Worm (Caenorhabditis elegans) whole organism, L4 larva: ENCODE data around the gene hpr-9.

Experiments used
- D1046.2 ChIP-seq: fragments of 200-800 bp; sonication (Bioruptor generic); IDR thresholded peaks from 2 replicates; pipeline ENCODE4 v1.3.6; 2022; ENCODE audit warnings: missing genetic modification characterization, missing compliant biosample characterization
- F26F4.8 ChIP-seq: fragments of 200-800 bp; sonication (Bioruptor generic); conservative IDR thresholded peaks from 2 replicates; pipeline ENCODE4 v1.3.6; 2022; ENCODE audit warnings: missing genetic modification characterization, missing compliant biosample characterization
- F37D6.2 ChIP-seq: sonication (generic microtip); optimal IDR thresholded peaks from 2 replicates; lab custom pipeline; 2016; ENCODE audit warnings: mild to moderate bottlenecking, missing genetic modification characterization, missing compliant biosample characterization
- T26A8.4 ChIP-seq: fragments of 200-800 bp; sonication (Bioruptor generic); IDR thresholded peaks from 2 replicates; pipeline ENCODE4 v1.3.6; 2022; ENCODE audit warnings: missing genetic modification characterization, missing compliant biosample characterization
- Y105C5A.15 ChIP-seq: fragments of 200-800 bp; sonication (Bioruptor generic); IDR thresholded peaks from 2 replicates; pipeline ENCODE4 v1.3.6; 2022; ENCODE audit warnings: missing genetic modification characterization, missing compliant biosample characterization
- Y5F2A.4 ChIP-seq: fragments of 200-800 bp; sonication (Bioruptor generic); optimal IDR thresholded peaks from 2 replicates; lab custom pipeline; 2018; ENCODE audit warnings: mild to moderate bottlenecking, missing genetic modification characterization, missing compliant biosample characterization
- ZK337.2 ChIP-seq: fragments of 200-800 bp; sonication (Bioruptor generic); IDR thresholded peaks from 2 replicates; pipeline ENCODE4 v1.3.6; 2022; ENCODE audit warnings: missing genetic modification reagents, missing genetic modification characterization, missing compliant biosample characterization
- aha-1 ChIP-seq: fragments of 150-350 bp; peaks from one replicate; lab custom pipeline; 2014; ENCODE audit warnings: missing biosample characterization, missing genetic modification characterization
- ctbp-1 ChIP-seq: fragments of 200-800 bp; sonication (Bioruptor generic); IDR thresholded peaks from 2 replicates; pipeline ENCODE4 v1.3.6; 2022; ENCODE audit warnings: missing genetic modification reagents, missing genetic modification characterization, missing compliant biosample characterization
- daf-16 ChIP-seq, 3 experiments: sonication (generic microtip); optimal IDR thresholded peaks; 2 replicates each; lab custom pipeline; 2016 to 2017; ENCODE audit warnings: missing genetic modification characterization in 3 of 3, missing genetic modification reagents in 3 of 3, mild to moderate bottlenecking in 2 of 3, missing compliant biosample characterization in 2 of 3, missing biosample characterization in 1 of 3, moderate library complexity in 1 of 3
- daf-19 ChIP-seq: fragments of 200-800 bp; sonication (Bioruptor generic); conservative IDR thresholded peaks from 2 replicates; pipeline ENCODE4 v1.3.6; 2022; ENCODE audit warnings: missing genetic modification characterization, missing compliant biosample characterization
- dmd-6 ChIP-seq: fragments of 200-800 bp; sonication (Bioruptor generic); IDR thresholded peaks from 2 replicates; pipeline ENCODE4 v1.3.6; 2022; ENCODE audit warnings: missing genetic modification reagents, missing genetic modification characterization, missing compliant biosample characterization
- dmd-8 ChIP-seq: fragments of 200-800 bp; sonication (Bioruptor generic); IDR thresholded peaks from 2 replicates; pipeline ENCODE4 v1.3.6; 2022; ENCODE audit warnings: missing genetic modification characterization, missing compliant biosample characterization
- dpl-1 ChIP-seq: fragments of 150-350 bp; optimal IDR thresholded peaks from 2 replicates; lab custom pipeline; 2014; ENCODE audit warnings: missing biosample characterization, missing genetic modification reagents, missing genetic modification characterization
- duxl-1 ChIP-seq: sonication (generic microtip); optimal IDR thresholded peaks from 2 replicates; lab custom pipeline; 2016; ENCODE audit warnings: mild to moderate bottlenecking, missing genetic modification characterization, moderate library complexity, missing compliant biosample characterization; ENCODE audit not compliant: poor library complexity
- dve-1 ChIP-seq: sonication (generic microtip); optimal IDR thresholded peaks from 2 replicates; lab custom pipeline; 2017; ENCODE audit warnings: antibody characterized with exemption, mild to moderate bottlenecking, missing genetic modification characterization, missing compliant biosample characterization; ENCODE audit not compliant: insufficient read depth
- egl-27 ChIP-seq: sonication (generic microtip); optimal IDR thresholded peaks from 3 replicates; lab custom pipeline; 2017; ENCODE audit warnings: missing biosample characterization, missing genetic modification reagents, missing genetic modification characterization
- egl-43 ChIP-seq: fragments of 200-800 bp; sonication (Bioruptor generic); IDR thresholded peaks from 2 replicates; pipeline ENCODE4 v1.3.6; 2022; ENCODE audit warnings: missing genetic modification reagents, missing genetic modification characterization, missing compliant biosample characterization
- fkh-10 ChIP-seq: fragments of 150-350 bp; optimal IDR thresholded peaks from 2 replicates; lab custom pipeline; 2014; ENCODE audit warnings: missing biosample characterization, missing genetic modification reagents, missing genetic modification characterization
- hif-1 ChIP-seq, 2 experiments: sonication (generic microtip); optimal IDR thresholded peaks; 2 replicates each; lab custom pipeline; 2016 to 2017; ENCODE audit warnings: missing compliant biosample characterization in 2 of 2, missing genetic modification characterization in 2 of 2, missing genetic modification reagents in 2 of 2, missing genotype in 2 of 2, mild to moderate bottlenecking in 1 of 2
- hlh-11 ChIP-seq: fragments of 200-800 bp; sonication (Bioruptor generic); optimal IDR thresholded peaks from 2 replicates; lab custom pipeline; 2018; ENCODE audit warnings: mild to moderate bottlenecking, missing genetic modification characterization, missing compliant biosample characterization
- jun-1 ChIP-seq: fragments of 150-350 bp; optimal IDR thresholded peaks from 2 replicates; lab custom pipeline; 2014; ENCODE audit warnings: missing biosample characterization, missing genetic modification reagents, missing genetic modification characterization
- lsy-2 ChIP-seq, 2 experiments: fragments of 150-350 bp in 1 of 2; sonication (generic microtip) in 1 of 2; optimal IDR thresholded peaks; 2 replicates each; lab custom pipeline; 2014 to 2017; ENCODE audit warnings: missing biosample characterization in 2 of 2, missing genetic modification characterization in 2 of 2
- mdt-29 ChIP-seq: fragments of 200-800 bp; sonication (Bioruptor generic); IDR thresholded peaks from 2 replicates; pipeline ENCODE4 v1.3.6; 2022; ENCODE audit warnings: missing genetic modification reagents, missing genetic modification characterization, missing compliant biosample characterization
- nhr-25 ChIP-seq: sonication (generic microtip); optimal IDR thresholded peaks from 2 replicates; lab custom pipeline; 2017; ENCODE audit warnings: missing genetic modification characterization, mild to moderate bottlenecking, missing compliant biosample characterization, antibody characterized with exemption, moderate library complexity, borderline replicate concordance; ENCODE audit not compliant: insufficient read depth
- nhr-48 ChIP-seq: sonication (generic microtip); optimal IDR thresholded peaks from 2 replicates; lab custom pipeline; 2016; ENCODE audit warnings: mild to moderate bottlenecking, missing genetic modification characterization, missing compliant biosample characterization
- nhr-76 ChIP-seq: fragments of 150-350 bp; optimal IDR thresholded peaks from 2 replicates; lab custom pipeline; 2014; ENCODE audit warnings: missing biosample characterization, missing genetic modification characterization
- php-3 ChIP-seq: fragments of 200-800 bp; sonication (Bioruptor generic); IDR thresholded peaks from 2 replicates; pipeline ENCODE4 v1.3.6; 2022; ENCODE audit warnings: missing genetic modification reagents, missing genetic modification characterization, missing compliant biosample characterization
- rbr-2 ChIP-seq: sonication (generic microtip); optimal IDR thresholded peaks from 2 replicates; lab custom pipeline; 2016; ENCODE audit warnings: missing genotype, missing genetic modification characterization, missing compliant biosample characterization
- snpc-4 ChIP-seq: fragments of 150-350 bp; optimal IDR thresholded peaks from 2 replicates; lab custom pipeline; 2014; ENCODE audit warnings: missing biosample characterization, missing genetic modification characterization
- spr-1 ChIP-seq: sonication (generic microtip); optimal IDR thresholded peaks from 2 replicates; lab custom pipeline; 2016; ENCODE audit warnings: mild to moderate bottlenecking, missing genetic modification characterization, missing compliant biosample characterization
- tag-97 ChIP-seq: fragments of 200-800 bp; sonication (Bioruptor generic); IDR thresholded peaks from 2 replicates; pipeline ENCODE4 v1.3.6; 2022; ENCODE audit warnings: missing genetic modification characterization, missing compliant biosample characterization
- unc-39 ChIP-seq: sonication (generic microtip); optimal IDR thresholded peaks from 2 replicates; lab custom pipeline; 2017; ENCODE audit warnings: missing biosample characterization, missing genetic modification characterization
- unc-62 ChIP-seq, 3 experiments: fragments of 150-350 bp in 1 of 3; sonication (generic microtip); optimal IDR thresholded peaks in 2 of 3; peaks in 1 of 3; 1 replicate in 1 of 3; 2 replicates in 2 of 3; lab custom pipeline; 2014 to 2017; ENCODE audit warnings: missing biosample characterization in 3 of 3, missing genetic modification characterization in 3 of 3, missing genetic modification reagents in 3 of 3, missing genotype in 1 of 3
- vab-7 ChIP-seq: fragments of 200-800 bp; sonication (Bioruptor generic); IDR thresholded peaks from 2 replicates; pipeline ENCODE4 v1.3.6; 2022; ENCODE audit warnings: missing genetic modification reagents, missing genetic modification characterization, missing compliant biosample characterization
- ztf-7 ChIP-seq: fragments of 150-350 bp; optimal IDR thresholded peaks from 2 replicates; lab custom pipeline; 2014; ENCODE audit warnings: missing biosample characterization, missing genetic modification characterization

Gene hpr-9

DNA sequence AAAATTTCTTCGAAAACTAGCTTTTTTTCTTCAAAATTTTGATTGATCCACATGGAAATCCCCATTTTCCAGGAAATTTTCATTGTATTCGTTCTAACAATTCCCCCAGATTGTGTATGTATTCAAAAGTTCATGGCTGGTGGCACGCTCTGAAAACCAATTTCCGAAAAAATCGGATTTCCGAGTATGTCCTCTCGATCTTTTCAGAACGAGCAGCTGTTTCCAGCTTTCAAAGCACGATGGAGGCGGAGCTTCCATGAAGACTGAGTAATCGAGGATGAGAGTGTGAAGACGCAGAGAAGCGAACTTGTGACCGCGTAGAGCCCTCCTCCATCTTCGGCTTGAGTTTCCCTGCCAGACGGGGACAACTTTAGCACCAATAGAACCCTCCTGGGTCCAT is 17.0 kb upstream of the hpr-9 start (continued):
- TF ChIP-seq tag-97 (GFP tag; lab: Robert Waterston, UW) = no peak
- no peak for TF ChIP-seq nhr-48 (tag; lab: Kevin White, UChicago)
- no peak for TF ChIP-seq unc-39 (tag; lab: Kevin White, UChicago)

DNA sequence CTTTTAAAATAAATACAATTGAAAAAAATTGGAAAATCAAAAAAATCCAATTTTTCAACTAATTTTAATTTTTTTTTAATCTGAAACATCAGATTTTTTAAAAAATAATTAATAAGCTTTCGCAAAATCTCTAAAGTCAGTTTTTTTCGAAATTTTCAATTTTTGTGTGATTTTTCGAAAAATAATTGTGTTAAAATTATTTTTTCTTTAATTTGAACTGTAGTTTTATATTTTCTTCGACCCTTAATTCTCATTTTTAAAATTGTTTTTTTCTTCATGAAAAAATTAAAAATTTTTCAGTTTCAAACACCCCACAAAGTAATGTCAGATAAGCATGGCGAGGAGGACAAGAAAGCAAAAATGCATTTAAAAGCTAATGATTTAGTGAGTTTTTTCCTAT is 16.3 kb upstream of the hpr-9 start, which contains the start of gene rabx-5:
Gene rabx-5 (plus strand): TSS at position 301 of the 400 bp plus-strand sequence.
- TF ChIP-seq hif-1 (tag; optimal IDR thresholded peaks at IDR 0.05; lab: Kevin White, UChicago) = no peak
- TF ChIP-seq jun-1 (tag; lab: Kevin White, UChicago) = no peak
- TF ChIP-seq T26A8.4 (GFP tag; lab: Robert Waterston, UW) = no peak
- TF ChIP-seq dve-1 (tag; lab: Kevin White, UChicago) = no peak
- no peak for TF ChIP-seq D1046.2
- TF ChIP-seq ctbp-1 (GFP tag; lab: Robert Waterston, UW) = no peak
- no peak for TF ChIP-seq F26F4.8 (GFP tag; lab: Robert Waterston, UW)
- TF ChIP-seq ZK337.2 (GFP tag; lab: Robert Waterston, UW) = no peak
- TF ChIP-seq dmd-6 (GFP tag; lab: Robert Waterston, UW) = no peak
- no peak for TF ChIP-seq mdt-29 (GFP tag; lab: Robert Waterston, UW)
- no peak for TF ChIP-seq vab-7
- TF ChIP-seq spr-1 (tag; lab: Kevin White, UChicago) = no peak
- TF ChIP-seq duxl-1 (tag; lab: Kevin White, UChicago) = no peak
- no peak for TF ChIP-seq nhr-25
- no peak for TF ChIP-seq Y105C5A.15 (GFP tag; lab: Robert Waterston, UW)
- no peak for TF ChIP-seq F37D6.2 (tag; lab: Kevin White, UChicago)
- TF ChIP-seq, all 104 proteins: peak for 0

DNA sequence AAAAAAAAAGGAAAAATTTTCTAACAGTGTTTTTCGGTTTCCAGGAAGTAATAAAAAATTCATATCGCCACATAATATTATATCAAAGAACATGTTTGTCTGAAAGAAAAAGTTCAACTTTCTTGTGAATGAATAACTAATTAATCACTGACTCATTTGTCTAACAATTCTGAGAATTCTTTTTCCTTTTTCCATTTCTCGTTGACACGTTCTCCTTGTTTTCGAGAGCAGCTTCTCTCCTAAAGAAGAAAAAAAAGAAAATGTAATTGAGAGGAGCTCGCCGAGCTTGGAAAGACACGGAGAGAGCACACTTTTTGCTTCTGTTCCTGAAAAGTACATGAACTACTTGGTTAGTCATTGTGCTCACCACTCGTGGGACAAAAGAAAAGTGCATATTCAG is 13.2 kb upstream of the hpr-9 start:
- TF ChIP-seq aha-1 (tag; lab: Kevin White, UChicago) (peak; percentile 92), lsy-2 (tag; optimal IDR thresholded peaks at IDR 0.05; lab: Kevin White, UChicago) (peak in 1 of 2 experiments; percentile 15), daf-16 (GFP tag; optimal IDR thresholded peaks at IDR 0.05; lab: Kevin White, UChicago) (no peak), daf-16 (tag; optimal IDR thresholded peaks at IDR 0.05; lab: Kevin White, UChicago) (peak; percentile 2), ztf-7 (tag; lab: Kevin White, UChicago) (no peak), rbr-2 (tag; lab: Kevin White, UChicago) (no peak), fkh-10 (GFP tag; lab: Kevin White, UChicago) (peak; percentile 4)
- TF ChIP-seq, all 104 proteins: peak for 4

DNA sequence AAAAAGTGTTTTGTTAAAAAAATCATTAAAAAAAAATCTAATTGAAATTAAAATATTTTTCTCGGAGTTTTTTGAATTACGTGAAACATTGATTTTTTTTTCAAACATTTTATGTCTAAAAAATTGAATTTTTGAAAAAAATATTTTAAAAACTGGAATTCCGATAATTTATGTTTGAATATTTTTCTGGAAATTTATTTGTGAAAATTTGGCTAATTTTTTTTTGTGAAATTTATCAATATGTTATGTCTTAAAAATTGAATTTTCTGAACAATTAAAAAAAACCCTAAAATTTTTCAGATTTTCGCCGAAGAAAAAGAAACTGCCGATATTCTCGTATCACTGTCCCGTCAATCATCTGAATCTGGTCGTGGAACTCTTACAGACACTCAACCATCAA is 9.0 kb upstream of the hpr-9 start, which contains the start of gene Y39A1A.24:
Gene Y39A1A.24 (plus strand): TSS at position 301 of the 400 bp plus-strand sequence.
- no peak for TF ChIP-seq unc-62 (GFP tag; optimal IDR thresholded peaks at IDR 0.05 in 1 of 2; lab: Kevin White, UChicago)
- TF ChIP-seq unc-62 (tag; optimal IDR thresholded peaks at IDR 0.05; lab: Kevin White, UChicago) = no peak
- no peak for TF ChIP-seq snpc-4
- TF ChIP-seq, all 104 proteins: peak for 0

DNA sequence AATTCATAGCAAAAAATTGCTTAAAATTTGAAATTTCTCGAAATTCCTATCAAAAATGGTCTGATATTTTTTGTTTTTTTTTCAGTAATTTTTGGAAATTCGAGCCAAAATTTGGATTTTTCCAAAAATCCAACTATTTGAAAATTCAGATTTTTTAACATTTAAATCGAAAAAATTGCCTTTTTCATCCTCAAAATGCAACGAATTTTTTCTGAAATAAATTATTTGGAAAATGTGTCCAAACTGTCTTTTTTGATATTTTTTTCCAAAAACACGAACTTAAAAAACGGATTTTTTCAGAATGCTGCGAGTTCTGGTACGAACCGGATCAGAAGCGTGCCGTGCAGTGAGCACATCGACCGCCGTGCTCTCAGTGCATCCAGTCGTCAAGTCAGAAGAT is 6.2 kb upstream of the hpr-9 start, which contains the start of gene mrpl-22:
Gene mrpl-22 (plus strand): TSS at position 301 of the 400 bp plus-strand sequence.
- TF ChIP-seq aha-1 (tag; lab: Kevin White, UChicago) = no peak
- TF ChIP-seq dmd-8 (GFP tag; lab: Robert Waterston, UW) = no peak
- no peak for TF ChIP-seq egl-27 (tag; lab: Kevin White, UChicago)
- TF ChIP-seq egl-43 (GFP tag; lab: Robert Waterston, UW) = no peak
- TF ChIP-seq dmd-6 (GFP tag; lab: Robert Waterston, UW) = no peak
- TF ChIP-seq hlh-11 (tag; lab: Kevin White, UChicago) = no peak
- TF ChIP-seq daf-19 = no peak
- no peak for TF ChIP-seq php-3 (GFP tag; lab: Robert Waterston, UW)
- TF ChIP-seq Y5F2A.4 (GFP tag; lab: Kevin White, UChicago) = no peak
- TF ChIP-seq dpl-1 = no peak
- TF ChIP-seq dve-1 (tag; lab: Kevin White, UChicago) = no peak
- no peak for TF ChIP-seq nhr-76 (tag; lab: Kevin White, UChicago)
